Worm (Caenorhabditis elegans) whole organism, L2 larva: Measurements from ENCODE around the gene atf-2.

Source experiments
- C34F6.9 ChIP-seq: fragments of 150-350 bp; optimal IDR thresholded peaks from 2 replicates; lab custom pipeline; 2014; ENCODE audit warnings: missing biosample characterization, missing genetic modification characterization
- F13H6.1 ChIP-seq: sonication (generic microtip); optimal IDR thresholded peaks from 2 replicates; lab custom pipeline; 2016; ENCODE audit warnings: missing genetic modification characterization, missing compliant biosample characterization
- R02D3.7 ChIP-seq: fragments of 150-350 bp; optimal IDR thresholded peaks from 2 replicates; lab custom pipeline; 2014; ENCODE audit warnings: missing biosample characterization, missing genetic modification characterization
- ZK546.5 ChIP-seq: sonication (generic microtip); optimal IDR thresholded peaks from 2 replicates; lab custom pipeline; 2017; ENCODE audit warnings: missing biosample characterization, missing genetic modification characterization
- alr-1 ChIP-seq: fragments of 150-350 bp; optimal IDR thresholded peaks from 2 replicates; lab custom pipeline; 2014; ENCODE audit warnings: missing biosample characterization, missing genetic modification characterization
- ama-1 ChIP-seq: fragments of 150-350 bp; optimal IDR thresholded peaks from 2 replicates; lab custom pipeline; 2018; ENCODE audit warnings: inconsistent platforms
- blmp-1 ChIP-seq: sonication (generic microtip); optimal IDR thresholded peaks from 2 replicates; lab custom pipeline; 2017; ENCODE audit warnings: missing genetic modification characterization, mild to moderate bottlenecking, missing compliant biosample characterization, antibody characterized with exemption, moderate library complexity; ENCODE audit not compliant: insufficient read depth
- ceh-16 ChIP-seq: fragments of 150-350 bp; optimal IDR thresholded peaks from 2 replicates; lab custom pipeline; 2014; ENCODE audit warnings: missing biosample characterization, missing genetic modification characterization
- ceh-82 ChIP-seq: fragments of 150-350 bp; optimal IDR thresholded peaks from 2 replicates; lab custom pipeline; 2014; ENCODE audit warnings: missing biosample characterization, missing genetic modification characterization
- egl-27 ChIP-seq: sonication (generic microtip); optimal IDR thresholded peaks from 3 replicates; lab custom pipeline; 2017; ENCODE audit warnings: missing biosample characterization, missing genetic modification reagents, missing genetic modification characterization
- elt-1 ChIP-seq: fragments of 150-350 bp; optimal IDR thresholded peaks from 2 replicates; lab custom pipeline; 2014; ENCODE audit warnings: missing biosample characterization, missing genetic modification characterization
- elt-3 ChIP-seq: sonication (generic microtip); optimal IDR thresholded peaks from 2 replicates; lab custom pipeline; 2017; ENCODE audit warnings: missing biosample characterization, missing genetic modification characterization
- fos-1 ChIP-seq: fragments of 150-350 bp; optimal IDR thresholded peaks from 2 replicates; lab custom pipeline; 2014; ENCODE audit warnings: missing biosample characterization, missing genetic modification characterization
- gmeb-1 ChIP-seq: fragments of 150-350 bp; optimal IDR thresholded peaks from 2 replicates; lab custom pipeline; 2014; ENCODE audit warnings: missing biosample characterization, missing genetic modification characterization
- lin-11 ChIP-seq: fragments of 150-350 bp; sonication (generic microtip); optimal IDR thresholded peaks from 2 replicates; lab custom pipeline; 2014; ENCODE audit warnings: missing biosample characterization, missing genetic modification characterization, inconsistent platforms, mixed read lengths
- lin-39 ChIP-seq: fragments of 150-350 bp; optimal IDR thresholded peaks from 2 replicates; lab custom pipeline; 2014; ENCODE audit warnings: missing biosample characterization, missing genetic modification reagents, missing genetic modification characterization
- lsy-2 ChIP-seq, 2 experiments: fragments of 150-350 bp in 1 of 2; sonication (generic microtip) in 1 of 2; optimal IDR thresholded peaks; 2 replicates each; lab custom pipeline; 2014 to 2017; ENCODE audit warnings: missing biosample characterization in 2 of 2, missing genetic modification characterization in 2 of 2
- mab-5 ChIP-seq: fragments of 150-350 bp; optimal IDR thresholded peaks from 2 replicates; lab custom pipeline; 2014; ENCODE audit warnings: missing biosample characterization, missing genetic modification characterization
- mbf-1 ChIP-seq: sonication (generic microtip); optimal IDR thresholded peaks from 2 replicates; lab custom pipeline; 2017; ENCODE audit warnings: missing biosample characterization, missing genetic modification characterization
- nhr-10 ChIP-seq: sonication (generic microtip); optimal IDR thresholded peaks from 2 replicates; lab custom pipeline; 2017; ENCODE audit warnings: missing biosample characterization, missing genetic modification characterization
- nhr-129 ChIP-seq: fragments of 150-350 bp; optimal IDR thresholded peaks from 2 replicates; lab custom pipeline; 2014; ENCODE audit warnings: missing biosample characterization, missing genetic modification characterization
- nhr-21 ChIP-seq: fragments of 150-350 bp; optimal IDR thresholded peaks from 2 replicates; lab custom pipeline; 2014; ENCODE audit warnings: missing biosample characterization, missing genetic modification characterization
- nhr-23 ChIP-seq: fragments of 150-350 bp; optimal IDR thresholded peaks from 2 replicates; lab custom pipeline; 2014; ENCODE audit warnings: missing biosample characterization, missing genetic modification reagents, missing genetic modification characterization
- nhr-25 ChIP-seq: fragments of 150-350 bp; sonication (generic microtip); optimal IDR thresholded peaks from 3 replicates; lab custom pipeline; 2014; ENCODE audit warnings: missing biosample characterization, missing genetic modification characterization
- nhr-6 ChIP-seq: fragments of 150-350 bp; optimal IDR thresholded peaks from 2 replicates; lab custom pipeline; 2014; ENCODE audit warnings: missing biosample characterization, missing genetic modification characterization
- peb-1 ChIP-seq: fragments of 150-350 bp; optimal IDR thresholded peaks from 2 replicates; lab custom pipeline; 2014; ENCODE audit warnings: missing biosample characterization, missing genetic modification characterization
- sem-4 ChIP-seq: fragments of 150-350 bp; optimal IDR thresholded peaks from 2 replicates; lab custom pipeline; 2014; ENCODE audit warnings: missing biosample characterization, missing genetic modification reagents, missing genetic modification characterization
- sma-3 ChIP-seq: sonication (generic microtip); optimal IDR thresholded peaks from 2 replicates; lab custom pipeline; 2016; ENCODE audit warnings: missing genetic modification reagents, missing genetic modification characterization, missing compliant biosample characterization
- sma-9 ChIP-seq, 2 experiments: fragments of 150-350 bp in 1 of 2; sonication (generic microtip) in 1 of 2; optimal IDR thresholded peaks; 2 replicates each; lab custom pipeline; 2014 to 2016; ENCODE audit warnings: missing genetic modification characterization in 2 of 2, mild to moderate bottlenecking in 1 of 2, missing biosample characterization in 1 of 2, missing compliant biosample characterization in 1 of 2, missing genetic modification reagents in 1 of 2, moderate library complexity in 1 of 2
- snpc-4 ChIP-seq: fragments of 150-350 bp; optimal IDR thresholded peaks from 2 replicates; lab custom pipeline; 2014; ENCODE audit warnings: missing biosample characterization, missing genetic modification characterization
- unc-39 ChIP-seq: fragments of 150-350 bp; optimal IDR thresholded peaks from 2 replicates; lab custom pipeline; 2014; ENCODE audit warnings: missing biosample characterization, missing genetic modification characterization
- unc-55 ChIP-seq: fragments of 150-350 bp; sonication (generic microtip); optimal IDR thresholded peaks from 3 replicates; lab custom pipeline; 2014; ENCODE audit warnings: missing biosample characterization, missing genetic modification reagents, missing genetic modification characterization
- unc-62 ChIP-seq: fragments of 150-350 bp; optimal IDR thresholded peaks from 2 replicates; lab custom pipeline; 2014; ENCODE audit warnings: missing biosample characterization, missing genetic modification reagents, missing genetic modification characterization
- ztf-11 ChIP-seq: sonication (generic microtip); optimal IDR thresholded peaks from 2 replicates; lab custom pipeline; 2017; ENCODE audit warnings: missing biosample characterization, missing genetic modification characterization

The atf-2 gene

ce11 chrII:8755270-8755669, 3.5 kb downstream of the atf-2 start, which contains the start of gene K08F8.7:
Gene K08F8.7 (minus strand): TSS chrII:8755370.
- no peak for TF ChIP-seq alr-1 (tag; lab: Kevin White, UChicago)
- no peak for TF ChIP-seq peb-1
- TF ChIP-seq lsy-2 (tag; optimal IDR thresholded peaks at IDR 0.05; lab: Kevin White, UChicago) = no peak
- no peak for TF ChIP-seq F13H6.1 (tag; lab: Kevin White, UChicago)
- TF ChIP-seq R02D3.7 = no peak

- TF ChIP-seq elt-1 (tag; lab: Kevin White, UChicago) = no peak
- TF ChIP-seq mab-5 (tag; lab: Kevin White, UChicago) = no peak
- TF ChIP-seq egl-27 (tag; lab: Kevin White, UChicago) = no peak
- TF ChIP-seq ama-1 (lab: Kevin White, UChicago) = no peak
- TF ChIP-seq ZK546.5 (tag; lab: Kevin White, UChicago) = no peak
- TF ChIP-seq C34F6.9 (tag; lab: Kevin White, UChicago) = no peak
- no peak for TF ChIP-seq unc-39
- no peak for TF ChIP-seq snpc-4 (tag; lab: Kevin White, UChicago)
- no peak for TF ChIP-seq nhr-6 (tag; lab: Kevin White, UChicago)
- no peak for TF ChIP-seq nhr-10
- TF ChIP-seq sma-9 (GFP tag; optimal IDR thresholded peaks at IDR 0.05; lab: Kevin White, UChicago) = no peak
- no peak for TF ChIP-seq sma-9 (tag; optimal IDR thresholded peaks at IDR 0.05; lab: Kevin White, UChicago)
- no peak for TF ChIP-seq fos-1
- no peak for TF ChIP-seq nhr-23 (tag; lab: Kevin White, UChicago)
- no peak for TF ChIP-seq unc-62
- no peak for TF ChIP-seq lin-39 (tag; lab: Kevin White, UChicago)
- TF ChIP-seq ceh-16 (tag; lab: Kevin White, UChicago) = no peak
- TF ChIP-seq lsy-2 (tag; optimal IDR thresholded peaks at IDR 0.05; lab: Kevin White, UChicago) = no peak
- TF ChIP-seq elt-3 (tag; lab: Kevin White, UChicago) = no peak
- TF ChIP-seq nhr-129 (tag; lab: Kevin White, UChicago) = no peak
- TF ChIP-seq, all 48 proteins: peak for 0
Observed at ce11 chrII:8759493-8759892, 7.7 kb downstream of the atf-2 start, which contains the start of gene fut-1. Gene fut-1 (minus strand): TSS chrII:8759593.

- TF ChIP-seq fos-1 (peak; percentile 63), nhr-6 (tag; lab: Kevin White, UChicago) (no peak), R02D3.7 (no peak), gmeb-1 (tag; lab: Kevin White, UChicago) (no peak), sem-4 (no peak)
Observed at ce11 chrII:8761739-8762138, 10.0 kb downstream of the atf-2 start.

- TF ChIP-seq nhr-129 (tag; lab: Kevin White, UChicago) = no peak
- no peak for TF ChIP-seq ceh-82 (tag; lab: Kevin White, UChicago)
- TF ChIP-seq ztf-11 (tag; lab: Kevin White, UChicago) = no peak
- TF ChIP-seq snpc-4 (tag; lab: Kevin White, UChicago) = no peak
- TF ChIP-seq sma-9 (GFP tag; optimal IDR thresholded peaks at IDR 0.05; lab: Kevin White, UChicago) = no peak
- TF ChIP-seq sma-9 (tag; optimal IDR thresholded peaks at IDR 0.05; lab: Kevin White, UChicago) = no peak
- no peak for TF ChIP-seq peb-1
- no peak for TF ChIP-seq nhr-25 (tag; lab: Kevin White, UChicago)
- no peak for TF ChIP-seq nhr-23 (tag; lab: Kevin White, UChicago)
- TF ChIP-seq C34F6.9 (tag; lab: Kevin White, UChicago) = no peak
- no peak for TF ChIP-seq lin-11 (tag; lab: Kevin White, UChicago)
- no peak for TF ChIP-seq elt-3 (tag; lab: Kevin White, UChicago)
- no peak for TF ChIP-seq nhr-10
- no peak for TF ChIP-seq nhr-21
- no peak for TF ChIP-seq mbf-1
- no peak for TF ChIP-seq unc-62
- no peak for TF ChIP-seq alr-1 (tag; lab: Kevin White, UChicago)
- no peak for TF ChIP-seq ZK546.5 (tag; lab: Kevin White, UChicago)
- TF ChIP-seq unc-39 = no peak
- no peak for TF ChIP-seq blmp-1 (tag; lab: Kevin White, UChicago)
Observed at ce11 chrII:8763367-8763766, 11.6 kb downstream of the atf-2 start.

ce11 chrII:8764332-8764731, 12.5 kb downstream of the atf-2 start:
- TF ChIP-seq unc-55 (no peak), snpc-4 (tag; lab: Kevin White, UChicago) (no peak), sem-4 (no peak), sma-9 (GFP tag; optimal IDR thresholded peaks at IDR 0.05; lab: Kevin White, UChicago) (peak; percentile 3), sma-9 (tag; optimal IDR thresholded peaks at IDR 0.05; lab: Kevin White, UChicago) (no peak), peb-1 (no peak), sma-3 (GFP tag; lab: Kevin White, UChicago) (no peak), lin-11 (tag; lab: Kevin White, UChicago) (no peak), nhr-129 (tag; lab: Kevin White, UChicago) (no peak), nhr-10 (no peak)
- TF ChIP-seq, all 48 proteins: peak for 1
